Fruit fly (Drosophila melanogaster) whole organism, embryonic: Measurements from ENCODE around the gene CG8136.

Source experiments
- Bgb ChIP-seq: fragments of 200-800 bp; sonication (Bioruptor generic); IDR thresholded peaks from 2 replicates; pipeline ENCODE4 v1.3.6; 2022; ENCODE audit warnings: missing biosample characterization, missing genetic modification characterization; ENCODE audit not compliant: partially characterized antibody
- BtbVII ChIP-seq: fragments of 200-800 bp; sonication (Bioruptor generic); optimal IDR thresholded peaks from 3 replicates; lab custom pipeline; 2017; ENCODE audit warnings: missing biosample characterization, mild to moderate bottlenecking, missing genetic modification characterization
- CG11085 ChIP-seq: fragments of 200-800 bp; sonication (Bioruptor generic); IDR thresholded peaks from 2 replicates; pipeline ENCODE4 v1.3.6; 2022; ENCODE audit warnings: missing biosample characterization, missing genetic modification characterization
- CG12155 ChIP-seq: fragments of 200-800 bp; sonication (Bioruptor generic); optimal IDR thresholded peaks from 3 replicates; lab custom pipeline; 2016; ENCODE audit warnings: missing biosample characterization, missing genetic modification characterization
- CG13123 ChIP-seq: fragments of 200-800 bp; sonication (Bioruptor generic); optimal IDR thresholded peaks from 2 replicates; lab custom pipeline; 2016; ENCODE audit warnings: missing biosample characterization, missing genetic modification characterization
- CG14860 ChIP-seq: fragments of 200-800 bp; sonication (Bioruptor generic); IDR thresholded peaks from 3 replicates; pipeline ENCODE4 v1.3.6; 2022; ENCODE audit warnings: missing biosample characterization, missing genetic modification characterization; ENCODE audit not compliant: partially characterized antibody
- CG15011 ChIP-seq: fragments of 200-800 bp; sonication (Bioruptor generic); optimal IDR thresholded peaks from 3 replicates; lab custom pipeline; 2018; ENCODE audit warnings: missing biosample characterization, mild to moderate bottlenecking, missing genetic modification characterization
- CG1529 ChIP-seq: fragments of 200-800 bp; sonication (Bioruptor generic); optimal IDR thresholded peaks from 3 replicates; lab custom pipeline; 2018; ENCODE audit warnings: missing biosample characterization, missing genetic modification characterization
- CG16779 ChIP-seq: fragments of 200-800 bp; sonication (Bioruptor generic); IDR thresholded peaks from 2 replicates; pipeline ENCODE4 v1.3.6; 2022; ENCODE audit warnings: missing biosample characterization, missing genetic modification characterization
- CG16863 ChIP-seq: fragments of 200-800 bp; sonication (Bioruptor generic); optimal IDR thresholded peaks from 3 replicates; lab custom pipeline; 2016; ENCODE audit warnings: missing biosample characterization, missing genetic modification characterization
- CG17568 ChIP-seq: fragments of 200-800 bp; sonication (Bioruptor generic); optimal IDR thresholded peaks from 2 replicates; lab custom pipeline; 2018; ENCODE audit warnings: missing biosample characterization, mild to moderate bottlenecking, missing genetic modification characterization, moderate library complexity
- CG1792 ChIP-seq: fragments of 200-800 bp; sonication (Bioruptor generic); optimal IDR thresholded peaks from 2 replicates; lab custom pipeline; 2016; ENCODE audit warnings: missing biosample characterization, missing genetic modification characterization
- CG2129 ChIP-seq: fragments of 200-800 bp; sonication (Bioruptor generic); IDR thresholded peaks from 2 replicates; pipeline ENCODE4 v1.3.6; 2022; ENCODE audit warnings: missing biosample characterization, missing genetic modification characterization; ENCODE audit not compliant: partially characterized antibody
- CG2712 ChIP-seq: fragments of 200-800 bp; optimal IDR thresholded peaks from 3 replicates; lab custom pipeline; 2019; ENCODE audit warnings: missing biosample characterization, mild to moderate bottlenecking, missing genetic modification characterization, moderate library complexity
- CG30403 ChIP-seq: fragments of 200-800 bp; sonication (Bioruptor generic); optimal IDR thresholded peaks from 3 replicates; lab custom pipeline; 2016; ENCODE audit warnings: missing biosample characterization, missing genetic modification characterization
- CG31441 ChIP-seq: fragments of 200-800 bp; sonication (Bioruptor generic); IDR thresholded peaks from 2 replicates; pipeline ENCODE4 v1.3.6; 2022; ENCODE audit warnings: missing biosample characterization, missing genetic modification characterization
- CG34376 ChIP-seq: fragments of 200-800 bp; sonication (Bioruptor generic); optimal IDR thresholded peaks from 2 replicates; lab custom pipeline; 2018; ENCODE audit warnings: missing biosample characterization, mild to moderate bottlenecking, missing genetic modification characterization
- CG6791 ChIP-seq: fragments of 200-800 bp; sonication (Bioruptor generic); IDR thresholded peaks from 3 replicates; pipeline ENCODE4 v1.3.6; 2022; ENCODE audit warnings: missing biosample characterization, missing genetic modification characterization; ENCODE audit not compliant: partially characterized antibody
- CG9215 ChIP-seq: fragments of 200-800 bp; sonication (Bioruptor generic); IDR thresholded peaks from 2 replicates; pipeline ENCODE4 v1.3.6; 2022; ENCODE audit warnings: missing biosample characterization, missing genetic modification characterization
- CG9932 ChIP-seq: fragments of 200-800 bp; sonication (Bioruptor generic); IDR thresholded peaks from 2 replicates; pipeline ENCODE4 v1.3.6; 2022; ENCODE audit warnings: missing biosample characterization, missing genetic modification characterization
- Chrac-16 ChIP-seq: fragments of 200-800 bp; sonication (Bioruptor generic); optimal IDR thresholded peaks from 3 replicates; lab custom pipeline; 2016; ENCODE audit warnings: missing biosample characterization, missing genetic modification characterization
- Doc3 ChIP-seq: fragments of 200-800 bp; sonication (Bioruptor generic); IDR thresholded peaks from 3 replicates; pipeline ENCODE4 v1.3.6; 2022; ENCODE audit warnings: missing biosample characterization, missing genetic modification characterization; ENCODE audit not compliant: partially characterized antibody
- E2f1 ChIP-seq: fragments of 200-800 bp; sonication (Bioruptor generic); IDR thresholded peaks from 2 replicates; pipeline ENCODE4 v1.3.6; 2022; ENCODE audit warnings: missing biosample characterization, missing genetic modification characterization
- E2f2 ChIP-seq: fragments of 200-800 bp; sonication (Bioruptor generic); IDR thresholded peaks from 2 replicates; pipeline ENCODE4 v1.3.6; 2022; ENCODE audit warnings: missing biosample characterization, missing genetic modification characterization
- Hmx ChIP-seq: fragments of 200-800 bp; sonication (Bioruptor generic); optimal IDR thresholded peaks from 2 replicates; lab custom pipeline; 2016; ENCODE audit warnings: missing biosample characterization, missing genetic modification characterization
- Hr3 ChIP-seq: fragments of 200-800 bp; sonication (Bioruptor generic); optimal IDR thresholded peaks from 3 replicates; lab custom pipeline; 2016; ENCODE audit warnings: missing biosample characterization, missing genetic modification characterization
- MESR4 ChIP-seq: fragments of 200-800 bp; sonication (Bioruptor generic); optimal IDR thresholded peaks from 2 replicates; lab custom pipeline; 2018; ENCODE audit warnings: missing biosample characterization, mild to moderate bottlenecking, missing genetic modification characterization, moderate library complexity
- MTF-1 ChIP-seq: fragments of 200-800 bp; sonication (Bioruptor generic); optimal IDR thresholded peaks from 2 replicates; lab custom pipeline; 2018; ENCODE audit warnings: missing biosample characterization, mild to moderate bottlenecking, missing genetic modification characterization, borderline replicate concordance
- Mrtf ChIP-seq: fragments of 200-800 bp; sonication (Bioruptor generic); IDR thresholded peaks from 3 replicates; pipeline ENCODE4 v1.3.6; 2022; ENCODE audit warnings: missing biosample characterization, missing genetic modification characterization
- NC2β ChIP-seq: fragments of 200-800 bp; sonication (Bioruptor generic); optimal IDR thresholded peaks from 2 replicates; lab custom pipeline; 2016; ENCODE audit warnings: missing biosample characterization, missing genetic modification characterization
- Oaz ChIP-seq: fragments of 200-800 bp; sonication (Bioruptor generic); IDR thresholded peaks from 2 replicates; pipeline ENCODE4 v1.3.6; 2022; ENCODE audit warnings: missing biosample characterization, missing genetic modification characterization
- Side ChIP-seq: fragments of 200-800 bp; sonication (Bioruptor generic); optimal IDR thresholded peaks from 2 replicates; lab custom pipeline; 2016; ENCODE audit warnings: missing biosample characterization, missing genetic modification characterization
- Spps ChIP-seq: fragments of 200-800 bp; sonication (Bioruptor generic); optimal IDR thresholded peaks from 2 replicates; lab custom pipeline; 2018; ENCODE audit warnings: missing biosample characterization, mild to moderate bottlenecking, missing genetic modification characterization
- bigmax ChIP-seq: fragments of 200-800 bp; sonication (Bioruptor generic); optimal IDR thresholded peaks from 2 replicates; lab custom pipeline; 2018; ENCODE audit warnings: missing biosample characterization, mild to moderate bottlenecking, missing genetic modification characterization
- br ChIP-seq: fragments of >200 bp; optimal IDR thresholded peaks from 2 replicates; lab custom pipeline; 2017
- dati ChIP-seq: fragments of 200-800 bp; sonication (Bioruptor generic); IDR thresholded peaks from 2 replicates; pipeline ENCODE4 v1.3.6; 2022; ENCODE audit warnings: missing biosample characterization, missing genetic modification characterization
- dysf ChIP-seq: fragments of 200-800 bp; sonication (Bioruptor generic); IDR thresholded peaks from 3 replicates; pipeline ENCODE4 v1.3.6; 2022; ENCODE audit warnings: missing biosample characterization, missing genetic modification characterization
- ham ChIP-seq: fragments of 200-800 bp; sonication (Bioruptor generic); IDR thresholded peaks from 2 replicates; pipeline ENCODE4 v1.3.6; 2022; ENCODE audit warnings: missing biosample characterization, missing genetic modification characterization
- hbn ChIP-seq: fragments of 200-800 bp; sonication (Bioruptor generic); IDR thresholded peaks from 2 replicates; pipeline ENCODE4 v1.3.6; 2022; ENCODE audit warnings: missing biosample characterization, missing genetic modification characterization; ENCODE audit not compliant: partially characterized antibody
- hkb ChIP-seq, 2 experiments: fragments of 200-800 bp in 1 of 2; fragments of >200 bp in 1 of 2; sonication (Bioruptor generic) in 1 of 2; IDR thresholded peaks in 1 of 2; optimal IDR thresholded peaks in 1 of 2; 2 replicates each; pipeline versions ENCODE4 v1.3.6 to Lab custom; 2017 to 2022; ENCODE audit warnings: missing biosample characterization in 1 of 2, missing genetic modification characterization in 1 of 2
- kah ChIP-seq: fragments of 200-800 bp; sonication (Bioruptor generic); optimal IDR thresholded peaks from 2 replicates; lab custom pipeline; 2018; ENCODE audit warnings: missing biosample characterization, mild to moderate bottlenecking, missing genetic modification characterization
- lola ChIP-seq, 3 experiments: fragments of >200 bp in 2 of 3; fragments of 200-800 bp in 1 of 3; sonication (Bioruptor generic) in 1 of 3; optimal IDR thresholded peaks; 2 replicates each; lab custom pipeline; 2017 to 2019; ENCODE audit warnings: missing biosample characterization in 3 of 3, missing genetic modification characterization in 3 of 3, mild to moderate bottlenecking in 1 of 3, moderate library complexity in 1 of 3
- nom ChIP-seq: fragments of 200-800 bp; sonication (Bioruptor generic); optimal IDR thresholded peaks from 2 replicates; lab custom pipeline; 2017; ENCODE audit warnings: missing biosample characterization, missing genetic modification characterization, mild to moderate bottlenecking, moderate library complexity, missing genetic modification reagents
- pum ChIP-seq: fragments of 200-800 bp; sonication (Bioruptor generic); optimal IDR thresholded peaks from 2 replicates; lab custom pipeline; 2016; ENCODE audit warnings: missing biosample characterization, missing genetic modification characterization
- sim ChIP-seq: fragments of 200-800 bp; sonication (Bioruptor generic); IDR thresholded peaks from 2 replicates; pipeline ENCODE4 v1.3.6; 2022; ENCODE audit warnings: missing biosample characterization, missing genetic modification characterization
- tll ChIP-seq, 2 experiments: fragments of 200-800 bp in 1 of 2; fragments of >200 bp in 1 of 2; sonication (Bioruptor generic) in 1 of 2; optimal IDR thresholded peaks; 2 replicates each; lab custom pipeline; 2017 to 2019; ENCODE audit warnings: missing biosample characterization in 2 of 2, missing genetic modification characterization in 2 of 2, mild to moderate bottlenecking in 1 of 2, moderate library complexity in 1 of 2
- unc-4 ChIP-seq: fragments of 200-800 bp; sonication (Bioruptor generic); IDR thresholded peaks from 2 replicates; pipeline ENCODE4 v1.3.6; 2022; ENCODE audit warnings: missing biosample characterization, missing genetic modification characterization; ENCODE audit not compliant: partially characterized antibody
- vfl ChIP-seq: fragments of 200-800 bp; sonication (Bioruptor generic); optimal IDR thresholded peaks from 2 replicates; lab custom pipeline; 2016; ENCODE audit warnings: missing biosample characterization, missing genetic modification characterization
- wek ChIP-seq: fragments of 200-800 bp; sonication (Bioruptor generic); optimal IDR thresholded peaks from 3 replicates; lab custom pipeline; 2018; ENCODE audit warnings: missing biosample characterization, mild to moderate bottlenecking, missing genetic modification characterization, moderate library complexity

CG8136 gene

DNA sequence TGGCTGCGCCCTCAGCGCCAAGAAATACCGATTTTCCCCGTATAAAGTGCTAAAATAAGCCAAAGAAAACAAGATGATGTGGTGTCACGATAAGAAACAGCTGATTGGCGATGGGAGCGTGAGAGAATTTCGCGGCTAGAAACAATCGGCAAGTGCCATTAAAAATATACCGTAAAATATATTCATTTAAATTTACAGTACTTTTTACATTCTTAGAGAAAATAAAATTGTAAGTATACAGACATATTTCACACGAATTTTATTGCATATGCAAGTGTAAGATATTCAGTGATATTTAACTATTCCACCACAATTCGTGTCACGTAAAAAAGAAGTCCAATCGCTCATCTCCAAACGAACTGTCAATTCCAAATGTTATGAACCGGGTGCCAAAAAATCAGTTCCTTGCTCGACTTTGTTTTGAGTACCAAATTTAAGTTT is 44.6 kb upstream of the CG8136 start, which contains the start of the genes Unc50, CG11755 and CG8043 (continued):
- TF ChIP-seq vfl (GFP tag; lab: Kevin White, UChicago), result peak; percentile 78
- peak; percentile 55; the same call in 1 of the 2 replicates for TF ChIP-seq E2f1 (GFP tag; lab: Robert Waterston, UW)
- TF ChIP-seq Doc3 (GFP tag; lab: Robert Waterston, UW), result peak; percentile 100
- TF ChIP-seq CG1792 (GFP tag; lab: Kevin White, UChicago), result no peak
- TF ChIP-seq BtbVII (GFP tag; lab: Kevin White, UChicago), result no peak
- peak in 1 of 3 experiments; percentile 82 for TF ChIP-seq lola (GFP tag; optimal IDR thresholded peaks at IDR 0.05; lab: Kevin White, UChicago)
- TF ChIP-seq CG1529 (GFP tag; lab: Kevin White, UChicago), result peak; percentile 32
- peak; percentile 47; the same call in 1 of the 2 replicates for TF ChIP-seq E2f2
- peak; percentile 66 for TF ChIP-seq Hmx (GFP tag; lab: Kevin White, UChicago)
- TF ChIP-seq CG2129, result peak; percentile 99
- no peak for TF ChIP-seq kah
- TF ChIP-seq CG15011 (GFP tag; lab: Kevin White, UChicago), result peak; percentile 53
- no peak for TF ChIP-seq bigmax (GFP tag; lab: Kevin White, UChicago)
- peak; percentile 66 for TF ChIP-seq CG13123 (GFP tag; lab: Kevin White, UChicago)
- no peak for TF ChIP-seq dati
- peak; percentile 97 for TF ChIP-seq CG14860 (GFP tag; lab: Robert Waterston, UW)
- TF ChIP-seq CG17568 (GFP tag; lab: Kevin White, UChicago), result peak; percentile 31
- peak; percentile 66; the same call in 2 of the 3 replicates for TF ChIP-seq Mrtf (GFP tag; lab: Robert Waterston, UW)
- peak; percentile 86 for TF ChIP-seq hkb (optimal IDR thresholded peaks at IDR 0.05; lab: Kevin White, UChicago)
- peak; percentile 72 for TF ChIP-seq hkb (GFP tag; IDR thresholded peaks at IDR 0.05; lab: Robert Waterston, UW)
- peak; percentile 92 for TF ChIP-seq CG6791
- no peak for TF ChIP-seq CG16779
- peak in 1 of 2 experiments; percentile 80 for TF ChIP-seq tll (GFP tag; optimal IDR thresholded peaks at IDR 0.05; lab: Kevin White, UChicago)
- peak; percentile 95 for TF ChIP-seq CG9932
- peak; percentile 67; the same call in 1 of the 2 replicates for TF ChIP-seq Oaz (GFP tag; lab: Robert Waterston, UW)
- peak; percentile 98 for TF ChIP-seq unc-4
- TF ChIP-seq CG12155, result peak; percentile 77
- TF ChIP-seq ham (GFP tag; lab: Robert Waterston, UW), result no peak
- TF ChIP-seq CG34376 (GFP tag; lab: Kevin White, UChicago), result peak; percentile 79
- TF ChIP-seq Side, result peak; percentile 56
- no peak for TF ChIP-seq nom (GFP tag; lab: Kevin White, UChicago)
- no peak for TF ChIP-seq wek
- TF ChIP-seq br (lab: Kevin White, UChicago), result no peak
- TF ChIP-seq CG11085 (GFP tag; lab: Robert Waterston, UW), result peak; percentile 53; the same call in 1 of the 2 replicates
- peak; percentile 84 for TF ChIP-seq CG9215 (GFP tag; lab: Robert Waterston, UW)
- no peak for TF ChIP-seq sim (GFP tag; lab: Robert Waterston, UW)
- peak; percentile 90 for TF ChIP-seq CG30403 (GFP tag; lab: Kevin White, UChicago)
- TF ChIP-seq MTF-1 (GFP tag; lab: Kevin White, UChicago), result no peak
- peak; percentile 48 for TF ChIP-seq Spps
- TF ChIP-seq dysf (GFP tag; lab: Robert Waterston, UW), result peak; percentile 86
- TF ChIP-seq hbn, result peak; percentile 99
- TF ChIP-seq Chrac-16, result peak; percentile 78
- peak; percentile 8 for TF ChIP-seq MESR4 (GFP tag; lab: Kevin White, UChicago)
- TF ChIP-seq NC2β (GFP tag; lab: Kevin White, UChicago), result peak; percentile 48
- peak; percentile 68 for TF ChIP-seq pum
- peak; percentile 78 for TF ChIP-seq CG31441 (GFP tag; lab: Robert Waterston, UW)
- TF ChIP-seq CG2712, result peak; percentile 85
- TF ChIP-seq Bgb, result peak; percentile 93
- TF ChIP-seq CG16863 (GFP tag; lab: Kevin White, UChicago), result peak; percentile 44
- peak; percentile 78 for TF ChIP-seq Hr3 (GFP tag; lab: Kevin White, UChicago)
